Worm (Caenorhabditis elegans) whole organism, young adult: ENCODE results near the gene F38B2.6.
A peak's percentile ranks its signal among the peaks of the same experiment; 100 is the strongest.

Experiments
- C17E4.6 ChIP-seq: fragments of 200-800 bp; sonication (Bioruptor generic); IDR thresholded peaks from 2 replicates; pipeline ENCODE4 v1.3.6; 2022; ENCODE audit warnings: missing genetic modification reagents, missing genetic modification characterization, missing compliant biosample characterization
- F10E7.11 ChIP-seq: sonication (generic microtip); optimal IDR thresholded peaks from 2 replicates; lab custom pipeline; 2017; ENCODE audit warnings: mild to moderate bottlenecking, missing genetic modification characterization, moderate library complexity, missing compliant biosample characterization
- F22D6.2 ChIP-seq: sonication (generic microtip); optimal IDR thresholded peaks from 2 replicates; lab custom pipeline; 2016; ENCODE audit warnings: mild to moderate bottlenecking, missing genetic modification characterization, missing compliant biosample characterization
- F23B12.7 ChIP-seq: sonication (generic microtip); optimal IDR thresholded peaks from 2 replicates; lab custom pipeline; 2017; ENCODE audit warnings: missing genetic modification characterization, mild to moderate bottlenecking, missing compliant biosample characterization, antibody characterized with exemption, moderate library complexity; ENCODE audit not compliant: insufficient read depth
- F39B2.1 ChIP-seq: fragments of 200-800 bp; sonication (Bioruptor generic); IDR thresholded peaks from 2 replicates; pipeline ENCODE4 v1.3.6; 2022; ENCODE audit warnings: missing genetic modification reagents, missing genetic modification characterization, missing compliant biosample characterization
- F49E8.2 ChIP-seq: sonication (generic microtip); optimal IDR thresholded peaks from 3 replicates; lab custom pipeline; 2017; ENCODE audit warnings: missing genetic modification characterization, mild to moderate bottlenecking, missing compliant biosample characterization, antibody characterized with exemption, moderate library complexity; ENCODE audit not compliant: insufficient read depth
- F57C9.4 ChIP-seq: sonication (generic microtip); optimal IDR thresholded peaks from 2 replicates; lab custom pipeline; 2017; ENCODE audit warnings: mild to moderate bottlenecking, missing genetic modification characterization, missing compliant biosample characterization
- K12H6.12 ChIP-seq: fragments of 200-800 bp; sonication (Bioruptor generic); optimal IDR thresholded peaks from 2 replicates; lab custom pipeline; 2018; ENCODE audit warnings: mild to moderate bottlenecking, missing genetic modification characterization, missing compliant biosample characterization
- ZK185.1 ChIP-seq: sonication (generic microtip); optimal IDR thresholded peaks from 2 replicates; lab custom pipeline; 2016; ENCODE audit warnings: mild to moderate bottlenecking, missing genetic modification characterization, missing compliant biosample characterization; ENCODE audit not compliant: poor library complexity, severe bottlenecking
- akir-1 ChIP-seq: fragments of 200-800 bp; sonication (Bioruptor generic); optimal IDR thresholded peaks from 2 replicates; lab custom pipeline; 2018; ENCODE audit warnings: mild to moderate bottlenecking, missing genetic modification characterization, moderate library complexity, missing compliant biosample characterization
- athp-1 ChIP-seq: sonication (generic microtip); optimal IDR thresholded peaks from 2 replicates; lab custom pipeline; 2017; ENCODE audit warnings: mild to moderate bottlenecking, missing genetic modification characterization, missing compliant biosample characterization
- attf-6 ChIP-seq: fragments of 200-800 bp; sonication (Bioruptor generic); IDR thresholded peaks from 2 replicates; pipeline ENCODE4 v1.3.6; 2022; ENCODE audit warnings: missing genetic modification reagents, missing genetic modification characterization, missing compliant biosample characterization
- bed-1 ChIP-seq: fragments of 200-800 bp; sonication (Bioruptor generic); IDR thresholded peaks from 2 replicates; pipeline ENCODE4 v1.3.6; 2022; ENCODE audit warnings: missing genetic modification reagents, missing genetic modification characterization, missing compliant biosample characterization
- ceh-40 ChIP-seq: fragments of 200-800 bp; sonication (Bioruptor generic); IDR thresholded peaks from 2 replicates; pipeline ENCODE4 v1.3.6; 2022; ENCODE audit warnings: missing genetic modification characterization, missing compliant biosample characterization
- die-1 ChIP-seq: sonication (generic microtip); optimal IDR thresholded peaks from 2 replicates; lab custom pipeline; 2016; ENCODE audit warnings: missing genotype, mild to moderate bottlenecking, missing genetic modification characterization, missing compliant biosample characterization
- dox-1 ChIP-seq: fragments of 200-800 bp; sonication (Bioruptor generic); IDR thresholded peaks from 2 replicates; pipeline ENCODE4 v1.3.6; 2022; ENCODE audit warnings: missing genetic modification reagents, missing genetic modification characterization, missing compliant biosample characterization
- egl-18 ChIP-seq: fragments of 200-800 bp; sonication (Bioruptor generic); IDR thresholded peaks from 2 replicates; pipeline ENCODE4 v1.3.6; 2022; ENCODE audit warnings: missing genetic modification reagents, missing genetic modification characterization, missing compliant biosample characterization
- ets-4 ChIP-seq: fragments of 200-800 bp; sonication (Bioruptor generic); optimal IDR thresholded peaks from 2 replicates; lab custom pipeline; 2018; ENCODE audit warnings: mild to moderate bottlenecking, missing genetic modification characterization, missing compliant biosample characterization
- fkh-3 ChIP-seq: sonication (generic microtip); optimal IDR thresholded peaks from 2 replicates; lab custom pipeline; 2016; ENCODE audit warnings: mild to moderate bottlenecking, missing genetic modification characterization, missing compliant biosample characterization
- hlh-12 ChIP-seq: sonication (generic microtip); optimal IDR thresholded peaks from 2 replicates; lab custom pipeline; 2016; ENCODE audit warnings: missing genetic modification characterization, missing compliant biosample characterization
- hmg-1.2 ChIP-seq: fragments of 200-800 bp; sonication (Bioruptor generic); IDR thresholded peaks from 2 replicates; pipeline ENCODE4 v1.3.6; 2022; ENCODE audit warnings: missing genetic modification reagents, missing genetic modification characterization, missing compliant biosample characterization
- let-526 ChIP-seq: fragments of 200-800 bp; sonication (Bioruptor generic); IDR thresholded peaks from 2 replicates; pipeline ENCODE4 v1.3.6; 2022; ENCODE audit warnings: missing genetic modification reagents, missing genetic modification characterization, missing compliant biosample characterization
- lin-35 ChIP-seq, 3 experiments: fragments of 150-350 bp in 2 of 3; sonication (generic microtip) in 1 of 3; optimal IDR thresholded peaks; 2 replicates each; lab custom pipeline; 2014 to 2018; ENCODE audit warnings: missing biosample characterization in 3 of 3, missing genetic modification characterization in 3 of 3, missing genetic modification reagents in 3 of 3
- lsl-1 ChIP-seq: fragments of 200-800 bp; sonication (Bioruptor generic); optimal IDR thresholded peaks from 2 replicates; lab custom pipeline; 2018; ENCODE audit warnings: mild to moderate bottlenecking, missing genetic modification characterization, moderate library complexity, missing compliant biosample characterization
- madf-8 ChIP-seq: fragments of 200-800 bp; sonication (Bioruptor generic); conservative IDR thresholded peaks from 2 replicates; pipeline ENCODE4 v1.3.6; 2022; ENCODE audit warnings: missing genetic modification reagents, missing genetic modification characterization, missing compliant biosample characterization
- mes-4 ChIP-seq: sonication (generic microtip); optimal IDR thresholded peaks from 2 replicates; lab custom pipeline; 2016; ENCODE audit warnings: missing genotype, missing genetic modification characterization, missing compliant biosample characterization
- nfya-1 ChIP-seq: sonication (generic microtip); optimal IDR thresholded peaks from 2 replicates; lab custom pipeline; 2017; ENCODE audit warnings: antibody characterized with exemption, missing compliant biosample characterization, missing genetic modification characterization, borderline replicate concordance; ENCODE audit not compliant: insufficient read depth
- nhr-80 ChIP-seq: sonication (generic microtip); optimal IDR thresholded peaks from 2 replicates; lab custom pipeline; 2016; ENCODE audit warnings: missing genetic modification characterization, missing compliant biosample characterization
- pbrm-1 ChIP-seq: fragments of 200-800 bp; sonication (Bioruptor generic); IDR thresholded peaks from 2 replicates; pipeline ENCODE4 v1.3.6; 2022; ENCODE audit warnings: missing genetic modification reagents, missing genetic modification characterization, missing compliant biosample characterization
- rec-8 ChIP-seq, 2 experiments: sonication (generic microtip); optimal IDR thresholded peaks; 2 replicates each; lab custom pipeline; 2016; ENCODE audit warnings: mild to moderate bottlenecking in 2 of 2, missing genetic modification characterization in 2 of 2, missing genetic modification reagents in 2 of 2, missing genotype in 2 of 2, missing biosample characterization in 1 of 2, missing compliant biosample characterization in 1 of 2, moderate library complexity in 1 of 2
- repo-1 ChIP-seq: sonication (generic microtip); optimal IDR thresholded peaks from 2 replicates; lab custom pipeline; 2017; ENCODE audit warnings: mild to moderate bottlenecking, missing genetic modification characterization, missing compliant biosample characterization
- sdz-38 ChIP-seq: sonication (generic microtip); optimal IDR thresholded peaks from 2 replicates; lab custom pipeline; 2016; ENCODE audit warnings: missing genotype, missing genetic modification characterization, missing compliant biosample characterization
- snpc-1.1 ChIP-seq: sonication (generic microtip); optimal IDR thresholded peaks from 2 replicates; lab custom pipeline; 2017; ENCODE audit warnings: missing genetic modification characterization, mild to moderate bottlenecking, missing compliant biosample characterization, antibody characterized with exemption, moderate library complexity, missing genotype, missing genetic modification reagents; ENCODE audit not compliant: insufficient read depth
- snpc-3.4 ChIP-seq: sonication (generic microtip); optimal IDR thresholded peaks from 2 replicates; lab custom pipeline; 2017; ENCODE audit warnings: missing genetic modification characterization, mild to moderate bottlenecking, missing compliant biosample characterization, antibody characterized with exemption, moderate library complexity, missing genotype, missing genetic modification reagents
- snpc-4 ChIP-seq, 5 experiments: fragments of 150-350 bp in 1 of 5; sonication (generic microtip) in 4 of 5; optimal IDR thresholded peaks; 2 replicates each; lab custom pipeline; 2014 to 2018; ENCODE audit warnings: missing genetic modification characterization in 5 of 5, missing biosample characterization in 3 of 5, antibody characterized with exemption in 2 of 5, mild to moderate bottlenecking in 2 of 5, missing compliant biosample characterization in 2 of 5, missing genotype in 2 of 5, moderate library complexity in 2 of 5, missing genetic modification reagents in 1 of 5
- somi-1 ChIP-seq: fragments of 200-800 bp; sonication (Bioruptor generic); optimal IDR thresholded peaks from 2 replicates; lab custom pipeline; 2018; ENCODE audit warnings: mild to moderate bottlenecking, missing genetic modification characterization, missing compliant biosample characterization
- sptf-2 ChIP-seq: fragments of 200-800 bp; sonication (Bioruptor generic); optimal IDR thresholded peaks from 2 replicates; lab custom pipeline; 2018; ENCODE audit warnings: mild to moderate bottlenecking, missing genetic modification characterization, missing compliant biosample characterization
- tbp1 ChIP-seq: fragments of 200-800 bp; sonication (Bioruptor generic); optimal IDR thresholded peaks from 2 replicates; lab custom pipeline; 2018; ENCODE audit warnings: mild to moderate bottlenecking, missing genetic modification characterization, missing compliant biosample characterization
- tbx-9 ChIP-seq: sonication (generic microtip); optimal IDR thresholded peaks from 2 replicates; lab custom pipeline; 2016; ENCODE audit warnings: borderline replicate concordance, missing genetic modification characterization, inconsistent platforms, missing compliant biosample characterization
- ztf-28 ChIP-seq: fragments of 200-800 bp; sonication (Bioruptor generic); IDR thresholded peaks from 2 replicates; pipeline ENCODE4 v1.3.6; 2022; ENCODE audit warnings: missing genetic modification reagents, missing genetic modification characterization, missing compliant biosample characterization

Gene F38B2.6

ce11 chrX:11252429-11252828, 28.6 kb downstream of the F38B2.6 start (continued):
- TF ChIP-seq ztf-28 (GFP tag; lab: Robert Waterston, UW) (0 out of 2 replicates have a peak, but pooled peaks have one; percentile 50), rec-8 (tag; optimal IDR thresholded peaks at IDR 0.05; lab: Kevin White, UChicago) (peak; percentile 70 to 88), K12H6.12 (tag; lab: Kevin White, UChicago) (peak; percentile 55), snpc-1.1 (peak; percentile 19), F23B12.7 (tag; lab: Kevin White, UChicago) (no peak), F49E8.2 (tag; lab: Kevin White, UChicago) (no peak), F39B2.1 (no peak), ZK185.1 (tag; lab: Kevin White, UChicago) (peak; percentile 88), snpc-3.4 (tag; lab: Kevin White, UChicago) (peak; percentile 80), somi-1 (GFP tag; lab: Kevin White, UChicago) (peak; percentile 42), mes-4 (tag; lab: Kevin White, UChicago) (peak; percentile 77), nfya-1 (no peak), bed-1 (GFP tag; lab: Robert Waterston, UW) (no peak), akir-1 (GFP tag; lab: Kevin White, UChicago) (peak; percentile 12), ceh-40 (0 out of 2 replicates have a peak, but pooled peaks have one; percentile 45), snpc-4 (GFP tag; optimal IDR thresholded peaks at IDR 0.05; lab: Kevin White, UChicago) (peak; percentile 82), snpc-4 (tag; optimal IDR thresholded peaks at IDR 0.05; lab: Kevin White, UChicago) (peak in 2 of 4 experiments; percentile 53 to 76), tbp1 (peak; percentile 91), pbrm-1 (GFP tag; lab: Robert Waterston, UW) (peak; percentile 92), die-1 (tag; lab: Kevin White, UChicago) (peak; percentile 81), sptf-2 (GFP tag; lab: Kevin White, UChicago) (peak; percentile 78), lin-35 (GFP tag; optimal IDR thresholded peaks at IDR 0.05; lab: Kevin White, UChicago) (peak in 1 of 3 experiments; percentile 32), attf-6 (no peak)

ce11 chrX:11251928-11252327, 29.1 kb downstream of the F38B2.6 start:
- no peak for TF ChIP-seq tbx-9 (tag; lab: Kevin White, UChicago)
- TF ChIP-seq nhr-80 (tag; lab: Kevin White, UChicago), result peak; percentile 79
- TF ChIP-seq F22D6.2, result no peak
- no peak for TF ChIP-seq dox-1 (GFP tag; lab: Robert Waterston, UW)
- no peak for TF ChIP-seq lsl-1
- no peak for TF ChIP-seq egl-18 (GFP tag; lab: Robert Waterston, UW)
- no peak for TF ChIP-seq hlh-12 (tag; lab: Kevin White, UChicago)
- no peak for TF ChIP-seq fkh-3 (tag; lab: Kevin White, UChicago)
- TF ChIP-seq repo-1, result no peak
- peak; percentile 81 for TF ChIP-seq ets-4
- TF ChIP-seq let-526 (GFP tag; lab: Robert Waterston, UW), result no peak
- no peak for TF ChIP-seq C17E4.6
- TF ChIP-seq sdz-38, result no peak
- TF ChIP-seq F57C9.4 (tag; lab: Kevin White, UChicago), result no peak
- TF ChIP-seq, all 124 proteins: peak for 2

- TF ChIP-seq F10E7.11 (no peak), bed-1 (GFP tag; lab: Robert Waterston, UW) (no peak), athp-1 (tag; lab: Kevin White, UChicago) (no peak), hmg-1.2 (GFP tag; lab: Robert Waterston, UW) (no peak), somi-1 (GFP tag; lab: Kevin White, UChicago) (no peak), nhr-80 (tag; lab: Kevin White, UChicago) (no peak), madf-8 (GFP tag; lab: Robert Waterston, UW) (no peak)
Measured at ce11 chrX:11250983-11251382, 30.1 kb downstream of the F38B2.6 start.
